Worm (Caenorhabditis elegans): Measurements from ENCODE around the gene Y39B6A.1.

The Y39B6A.1 gene

ce11 chrV:19189963-19190597 is 13.3 kb downstream of the Y39B6A.1 start, which contains the start of the genes Y39B6A.3 and pph-5:
Gene Y39B6A.3 (minus strand): TSS chrV:19190013.
Gene pph-5 (plus strand): TSS chrV:19190547.
- TF ChIP-seq aly-1 (tag; optimal IDR thresholded peaks at IDR 0.05) (no peak), hmbx-1 (tag; optimal IDR thresholded peaks at IDR 0.05) (no peak), ets-7 (tag; optimal IDR thresholded peaks at IDR 0.05) (no peak), ceh-13 (GFP tag; optimal IDR thresholded peaks at IDR 0.05) (no peak), tbx-37 (GFP tag; conservative IDR thresholded peaks at IDR 0.05) (no peak), scrt-1 (GFP tag; IDR thresholded peaks at IDR 0.05) (no peak), pes-1 (GFP tag; IDR thresholded peaks at IDR 0.05) (no peak), sea-1 (GFP tag; conservative IDR thresholded peaks at IDR 0.05) (no peak), tbx-11 (GFP tag; IDR thresholded peaks at IDR 0.05) (0 out of 2 replicates have a peak, but pooled peaks have one; percentile 11), tra-4 (tag; optimal IDR thresholded peaks at IDR 0.05) (no peak), ama-1 (optimal IDR thresholded peaks at IDR 0.05) (no peak), hnd-1 (tag; optimal IDR thresholded peaks at IDR 0.05) (no peak), F13C5.2 (tag; optimal IDR thresholded peaks at IDR 0.05) (peak; percentile 28)

- TF ChIP-seq flt-1 (GFP tag; IDR thresholded peaks at IDR 0.05) = no peak
- TF ChIP-seq aly-1 (tag; optimal IDR thresholded peaks at IDR 0.05) = no peak
- TF ChIP-seq B0310.2 (tag; optimal IDR thresholded peaks at IDR 0.05) = no peak
- TF ChIP-seq scrt-1 (GFP tag; IDR thresholded peaks at IDR 0.05) = no peak
- TF ChIP-seq hmbx-1 (tag; optimal IDR thresholded peaks at IDR 0.05) = no peak
- TF ChIP-seq tbx-37 (GFP tag; conservative IDR thresholded peaks at IDR 0.05) = no peak
- no peak for TF ChIP-seq pes-1 (GFP tag; IDR thresholded peaks at IDR 0.05)
- TF ChIP-seq tbx-11 (GFP tag; IDR thresholded peaks at IDR 0.05) = no peak
- TF ChIP-seq tra-4 (tag; optimal IDR thresholded peaks at IDR 0.05) = no peak
- TF ChIP-seq F13C5.2 (tag; optimal IDR thresholded peaks at IDR 0.05) = no peak
- TF ChIP-seq sea-1 (GFP tag; conservative IDR thresholded peaks at IDR 0.05) = no peak
- TF ChIP-seq ceh-36 (tag; optimal IDR thresholded peaks at IDR 0.05) = no peak
Measured at ce11 chrV:19181684-19182083, 21.7 kb downstream of the Y39B6A.1 start.

- TF ChIP-seq ceh-13 (GFP tag; optimal IDR thresholded peaks at IDR 0.05) (no peak), ets-7 (tag; optimal IDR thresholded peaks at IDR 0.05) (no peak), hnd-1 (tag; optimal IDR thresholded peaks at IDR 0.05) (no peak), tra-4 (tag; optimal IDR thresholded peaks at IDR 0.05) (no peak), hmg-4 (GFP tag; optimal IDR thresholded peaks at IDR 0.05) (no peak), tbx-11 (GFP tag; IDR thresholded peaks at IDR 0.05) (no peak), scrt-1 (GFP tag; IDR thresholded peaks at IDR 0.05) (no peak), B0310.2 (tag; optimal IDR thresholded peaks at IDR 0.05) (no peak), tbx-37 (GFP tag; conservative IDR thresholded peaks at IDR 0.05) (no peak), flt-1 (GFP tag; IDR thresholded peaks at IDR 0.05) (no peak), hmbx-1 (tag; optimal IDR thresholded peaks at IDR 0.05) (no peak), pes-1 (GFP tag; IDR thresholded peaks at IDR 0.05) (no peak), aly-1 (tag; optimal IDR thresholded peaks at IDR 0.05) (no peak), ceh-36 (tag; optimal IDR thresholded peaks at IDR 0.05) (no peak), ama-1 (optimal IDR thresholded peaks at IDR 0.05) (no peak), sea-1 (GFP tag; conservative IDR thresholded peaks at IDR 0.05) (no peak)
Measured at ce11 chrV:19178896-19179295, 24.5 kb downstream of the Y39B6A.1 start.

- TF ChIP-seq B0310.2 (tag; optimal IDR thresholded peaks at IDR 0.05) = no peak
- TF ChIP-seq ama-1 (optimal IDR thresholded peaks at IDR 0.05) = no peak
- no peak for TF ChIP-seq ets-7 (tag; optimal IDR thresholded peaks at IDR 0.05)
- no peak for TF ChIP-seq tbx-11 (GFP tag; IDR thresholded peaks at IDR 0.05)
- no peak for TF ChIP-seq hnd-1 (tag; optimal IDR thresholded peaks at IDR 0.05)
- TF ChIP-seq flt-1 (GFP tag; IDR thresholded peaks at IDR 0.05) = no peak
- TF ChIP-seq tbx-37 (GFP tag; conservative IDR thresholded peaks at IDR 0.05) = no peak
Measured at ce11 chrV:19177804-19178203, 25.6 kb downstream of the Y39B6A.1 start.

ce11 chrV:19177070-19177469 is 26.3 kb downstream of the Y39B6A.1 start:
- TF ChIP-seq ceh-36 (tag; optimal IDR thresholded peaks at IDR 0.05) = no peak
- TF ChIP-seq ceh-13 (GFP tag; optimal IDR thresholded peaks at IDR 0.05) = no peak
- TF ChIP-seq F13C5.2 (tag; optimal IDR thresholded peaks at IDR 0.05) = no peak
- no peak for TF ChIP-seq sea-1 (GFP tag; conservative IDR thresholded peaks at IDR 0.05)
- no peak for TF ChIP-seq scrt-1 (GFP tag; IDR thresholded peaks at IDR 0.05)
- TF ChIP-seq ama-1 (optimal IDR thresholded peaks at IDR 0.05) = no peak
- no peak for TF ChIP-seq tra-4 (tag; optimal IDR thresholded peaks at IDR 0.05)
- TF ChIP-seq pes-1 (GFP tag; IDR thresholded peaks at IDR 0.05) = no peak

ce11 chrV:19175714-19176113 is 27.7 kb downstream of the Y39B6A.1 start:
- TF ChIP-seq tbx-11 (GFP tag; IDR thresholded peaks at IDR 0.05) (no peak), ets-7 (tag; optimal IDR thresholded peaks at IDR 0.05) (no peak), pes-1 (GFP tag; IDR thresholded peaks at IDR 0.05) (no peak), hnd-1 (tag; optimal IDR thresholded peaks at IDR 0.05) (no peak), sea-1 (GFP tag; conservative IDR thresholded peaks at IDR 0.05) (no peak), scrt-1 (GFP tag; IDR thresholded peaks at IDR 0.05) (no peak), tbx-37 (GFP tag; conservative IDR thresholded peaks at IDR 0.05) (no peak), hmbx-1 (tag; optimal IDR thresholded peaks at IDR 0.05) (no peak), flt-1 (GFP tag; IDR thresholded peaks at IDR 0.05) (no peak)

- TF ChIP-seq sea-1 (GFP tag; conservative IDR thresholded peaks at IDR 0.05) (no peak), ets-7 (tag; optimal IDR thresholded peaks at IDR 0.05) (no peak), hnd-1 (tag; optimal IDR thresholded peaks at IDR 0.05) (no peak), hmbx-1 (tag; optimal IDR thresholded peaks at IDR 0.05) (no peak), tbx-11 (GFP tag; IDR thresholded peaks at IDR 0.05) (no peak), hmg-4 (GFP tag; optimal IDR thresholded peaks at IDR 0.05) (no peak), tbx-37 (GFP tag; conservative IDR thresholded peaks at IDR 0.05) (no peak)
Measured at ce11 chrV:19174626-19175025, 28.8 kb downstream of the Y39B6A.1 start, which contains the start of gene hot-2. Gene hot-2 (plus strand): TSS chrV:19174759.

ce11 chrV:19158664-19159063 is 44.7 kb downstream of the Y39B6A.1 start, which contains the start of gene Y39B6A.5:
Gene Y39B6A.5 (minus strand): TSS chrV:19158877.
- no peak for TF ChIP-seq F13C5.2 (tag; optimal IDR thresholded peaks at IDR 0.05)
- no peak for TF ChIP-seq sea-1 (GFP tag; conservative IDR thresholded peaks at IDR 0.05)
- no peak for TF ChIP-seq tra-4 (tag; optimal IDR thresholded peaks at IDR 0.05)
- TF ChIP-seq ceh-36 (tag; optimal IDR thresholded peaks at IDR 0.05) = no peak
- TF ChIP-seq pes-1 (GFP tag; IDR thresholded peaks at IDR 0.05) = no peak
- TF ChIP-seq hmbx-1 (tag; optimal IDR thresholded peaks at IDR 0.05) = no peak
- no peak for TF ChIP-seq hmg-4 (GFP tag; optimal IDR thresholded peaks at IDR 0.05)
- TF ChIP-seq ceh-13 (GFP tag; optimal IDR thresholded peaks at IDR 0.05) = no peak
- no peak for TF ChIP-seq ets-7 (tag; optimal IDR thresholded peaks at IDR 0.05)
- TF ChIP-seq hnd-1 (tag; optimal IDR thresholded peaks at IDR 0.05) = no peak
- no peak for TF ChIP-seq ama-1 (optimal IDR thresholded peaks at IDR 0.05)
- no peak for TF ChIP-seq flt-1 (GFP tag; IDR thresholded peaks at IDR 0.05)
